Worm (Caenorhabditis elegans): ENCODE results near the gene vps-35.
"Not testable (repeated sequence)": the region's sequence is repeated elsewhere in the genome, so short reads cannot be mapped to it uniquely, and the experiment has no call there.

Gene vps-35

ce11 chrII:5907482-5907881 lies at the start of gene vps-35:
Gene vps-35, plus strand, starts transcription at chrII:5907816.
- TF ChIP-seq dao-5 (tag; optimal IDR thresholded peaks at IDR 0.05) (no peak), him-1 (tag; optimal IDR thresholded peaks at IDR 0.05) (no peak), W03F9.2 (tag; optimal IDR thresholded peaks at IDR 0.05) (no peak)

- TF ChIP-seq dao-5 (tag; optimal IDR thresholded peaks at IDR 0.05) (no peak), him-1 (tag; optimal IDR thresholded peaks at IDR 0.05) (no peak), W03F9.2 (tag; optimal IDR thresholded peaks at IDR 0.05) (no peak)
These were observed 49.3 kb upstream of the vps-35 start, which contains the start of gene F55C12.4 for ce11 chrII:5858322-5858721. Gene F55C12.4, minus strand, starts transcription at chrII:5858422.

ce11 chrII:5860621-5861020 lies 47.0 kb upstream of the vps-35 start:
- no peak for TF ChIP-seq W03F9.2 (tag; optimal IDR thresholded peaks at IDR 0.05)
- no peak for TF ChIP-seq him-1 (tag; optimal IDR thresholded peaks at IDR 0.05)
- TF ChIP-seq dao-5 (tag; optimal IDR thresholded peaks at IDR 0.05): no peak

- TF ChIP-seq him-1 (tag; optimal IDR thresholded peaks at IDR 0.05) (no peak), dao-5 (tag; optimal IDR thresholded peaks at IDR 0.05) (no peak), W03F9.2 (tag; optimal IDR thresholded peaks at IDR 0.05) (no peak)
These were observed 43.7 kb upstream of the vps-35 start, which contains the start of gene tag-234 for ce11 chrII:5863893-5864292. Gene tag-234, plus strand, starts transcription at chrII:5864193.

ce11 chrII:5865405-5866308 lies 42.0 kb upstream of the vps-35 start, which contains the start of gene F55C12.19:
Gene F55C12.19, plus strand, starts transcription at chrII:5866139.
- TF ChIP-seq him-1 (tag; optimal IDR thresholded peaks at IDR 0.05) (no peak), dao-5 (tag; optimal IDR thresholded peaks at IDR 0.05) (no peak), W03F9.2 (tag; optimal IDR thresholded peaks at IDR 0.05) (no peak)

- TF ChIP-seq him-1 (tag; optimal IDR thresholded peaks at IDR 0.05) (no peak), W03F9.2 (tag; optimal IDR thresholded peaks at IDR 0.05) (no peak), dao-5 (tag; optimal IDR thresholded peaks at IDR 0.05) (no peak)
These were observed 40.7 kb upstream of the vps-35 start for ce11 chrII:5866920-5867319.

- TF ChIP-seq W03F9.2 (tag; optimal IDR thresholded peaks at IDR 0.05): no peak
- TF ChIP-seq him-1 (tag; optimal IDR thresholded peaks at IDR 0.05): no peak
- no peak for TF ChIP-seq dao-5 (tag; optimal IDR thresholded peaks at IDR 0.05)
These were observed 36.1 kb upstream of the vps-35 start for ce11 chrII:5871508-5871907.

ce11 chrII:5872414-5872813 lies 35.2 kb upstream of the vps-35 start:
- TF ChIP-seq dao-5 (tag; optimal IDR thresholded peaks at IDR 0.05) (no peak), him-1 (tag; optimal IDR thresholded peaks at IDR 0.05) (no peak), W03F9.2 (tag; optimal IDR thresholded peaks at IDR 0.05) (no peak)

ce11 chrII:5873564-5874070 lies 34.0 kb upstream of the vps-35 start, which contains the start of gene tex-2:
Gene tex-2, minus strand, starts transcription at chrII:5873614.
- TF ChIP-seq him-1 (tag; optimal IDR thresholded peaks at IDR 0.05): no peak
- TF ChIP-seq W03F9.2 (tag; optimal IDR thresholded peaks at IDR 0.05): peak; percentile 23

- TF ChIP-seq W03F9.2 (tag; optimal IDR thresholded peaks at IDR 0.05) (no peak), dao-5 (tag; optimal IDR thresholded peaks at IDR 0.05) (no peak), him-1 (tag; optimal IDR thresholded peaks at IDR 0.05) (no peak)
These were observed 33.5 kb upstream of the vps-35 start for ce11 chrII:5874130-5874529.

- TF ChIP-seq dao-5 (tag; optimal IDR thresholded peaks at IDR 0.05) (no peak), W03F9.2 (tag; optimal IDR thresholded peaks at IDR 0.05) (no peak), him-1 (tag; optimal IDR thresholded peaks at IDR 0.05) (no peak)
These were observed 31.6 kb upstream of the vps-35 start, which contains the start of gene F55C12.6 for ce11 chrII:5876053-5876452. Gene F55C12.6, minus strand, starts transcription at chrII:5876153.

ce11 chrII:5876511-5876910 lies 31.1 kb upstream of the vps-35 start, which contains the start of gene F55C12.2:
Gene F55C12.2, plus strand, starts transcription at chrII:5876811.
- not testable (repeated sequence) for TF ChIP-seq him-1, W03F9.2, dao-5 (tag; optimal IDR thresholded peaks at IDR 0.05)

ce11 chrII:5880677-5881076 lies 26.9 kb upstream of the vps-35 start:
- TF ChIP-seq him-1 (tag; optimal IDR thresholded peaks at IDR 0.05) (no peak), dao-5 (tag; optimal IDR thresholded peaks at IDR 0.05) (no peak), W03F9.2 (tag; optimal IDR thresholded peaks at IDR 0.05) (no peak)

- TF ChIP-seq dao-5 (tag; optimal IDR thresholded peaks at IDR 0.05) (no peak), W03F9.2 (tag; optimal IDR thresholded peaks at IDR 0.05) (no peak), him-1 (tag; optimal IDR thresholded peaks at IDR 0.05) (no peak)
These were observed 23.4 kb upstream of the vps-35 start, which contains the start of gene rfip-1 for ce11 chrII:5884252-5884651. Gene rfip-1, plus strand, starts transcription at chrII:5884552.
